Worm (Caenorhabditis elegans) whole organism, late embryonic: ENCODE data around the gene fbxa-206.

Experiments
- ets-4 ChIP-seq: sonication (generic microtip); optimal IDR thresholded peaks from 2 replicates; lab custom pipeline; 2016; ENCODE audit warnings: missing genetic modification characterization, missing compliant biosample characterization
- lin-11 ChIP-seq: fragments of 200-800 bp; sonication (Bioruptor generic); optimal IDR thresholded peaks from 2 replicates; lab custom pipeline; 2018; ENCODE audit warnings: mild to moderate bottlenecking, missing genetic modification characterization, missing compliant biosample characterization

DNA sequence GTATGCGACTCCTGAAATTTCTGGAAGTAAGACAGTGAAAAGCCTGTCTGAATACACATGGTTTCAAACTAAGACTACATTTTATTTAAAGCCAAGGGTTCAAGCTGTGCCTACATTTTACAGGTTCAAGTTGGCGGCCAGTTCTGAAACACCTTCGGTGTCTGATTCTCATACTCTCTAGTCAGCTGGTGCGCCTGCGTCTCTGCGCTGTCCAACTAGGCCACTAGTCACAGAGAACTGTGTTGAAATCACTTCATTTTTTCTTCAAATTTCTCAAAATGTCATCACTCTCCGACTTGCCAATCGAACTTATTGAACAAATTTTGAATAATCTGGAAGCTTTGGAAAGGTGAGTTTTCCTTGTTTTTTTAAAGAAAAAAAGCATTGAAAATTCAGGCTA, 48.4 kb upstream of the fbxa-206 start, which contains the start of gene fbxa-90:
- TF ChIP-seq lin-11 (tag; lab: Kevin White, UChicago) (no peak), ets-4 (tag; lab: Kevin White, UChicago) (no peak)
